Fruit fly (Drosophila melanogaster) ovary, adult (tissue): ENCODE measurements around the gene HIP.
A peak's percentile ranks its signal among the peaks of the same experiment; 100 is the strongest.
"Not testable (repeated sequence)": the region's sequence is repeated elsewhere in the genome, so short reads cannot be mapped to it uniquely, and the experiment has no call there.

Experiments used
- CG17801 ChIP-seq: fragments of 200-800 bp; optimal IDR thresholded peaks from 2 replicates; lab custom pipeline; 2019; ENCODE audit warnings: missing biosample characterization, mild to moderate bottlenecking, missing genetic modification characterization, moderate library complexity; ENCODE audit not compliant: partially characterized antibody

The HIP gene

DNA sequence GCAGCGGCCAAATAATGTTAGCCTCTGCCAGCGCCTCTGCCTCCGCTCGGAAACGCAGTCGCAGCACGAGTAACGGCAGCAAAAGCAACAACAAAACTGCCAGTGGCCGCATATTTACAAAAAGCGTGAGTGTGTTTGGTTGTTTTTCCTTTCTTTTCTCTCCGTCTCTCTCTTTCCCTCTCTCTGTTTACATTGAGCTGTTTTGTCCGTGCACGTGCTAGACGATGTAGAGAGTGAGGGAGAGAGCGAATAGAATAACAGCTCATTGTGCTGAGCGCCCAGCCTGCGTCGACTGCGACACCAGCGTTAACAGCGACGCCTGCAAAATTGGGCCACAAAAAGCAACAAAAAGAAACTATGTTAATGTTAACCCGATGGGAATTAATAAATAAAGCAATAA is 21.7 kb upstream of the HIP start:
- TF ChIP-seq CG17801 = peak; percentile 96

- peak; percentile 93 for TF ChIP-seq CG17801
These were observed 20.6 kb upstream of the HIP start for dm6 chrX:3778135-3778951.

- TF ChIP-seq CG17801 = no peak
These were observed 19.9 kb upstream of the HIP start for dm6 chrX:3778952-3779502.

DNA sequence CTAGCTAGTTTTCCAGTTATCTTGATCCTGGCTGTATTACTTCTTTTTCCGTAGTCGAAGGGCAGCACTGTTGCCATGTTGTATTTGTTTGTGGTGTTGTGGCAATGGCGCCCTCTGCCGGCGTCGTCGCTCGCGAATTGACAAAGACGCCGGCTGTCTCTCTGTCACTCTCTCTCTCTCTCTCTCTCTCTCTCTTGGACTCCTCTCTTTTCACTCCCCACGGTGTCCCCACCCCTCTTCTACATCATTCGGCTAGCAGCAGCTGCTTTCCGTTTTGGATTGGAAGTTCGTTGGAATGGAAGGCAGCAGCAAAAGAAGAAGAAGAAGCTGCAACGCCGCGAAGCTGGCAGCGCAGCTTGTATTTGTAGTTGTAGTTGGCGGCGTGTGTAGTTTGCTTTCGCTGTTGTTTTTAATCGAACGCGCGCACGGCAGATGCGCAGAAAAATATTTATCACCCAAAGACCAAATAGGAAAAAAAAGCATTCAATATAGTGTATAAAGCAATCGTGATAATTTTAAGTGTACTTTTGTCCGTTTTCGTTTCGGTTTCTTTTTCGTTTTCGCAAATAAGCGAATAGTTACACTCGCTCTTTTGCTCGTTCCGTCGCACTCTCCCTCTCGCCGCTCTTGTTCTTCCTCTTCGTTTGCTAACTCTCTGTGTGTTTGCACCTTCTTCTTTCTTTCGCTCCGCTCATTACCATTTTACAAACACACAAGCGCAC is 19.1 kb upstream of the HIP start:
- TF ChIP-seq CG17801 = peak; percentile 80

DNA sequence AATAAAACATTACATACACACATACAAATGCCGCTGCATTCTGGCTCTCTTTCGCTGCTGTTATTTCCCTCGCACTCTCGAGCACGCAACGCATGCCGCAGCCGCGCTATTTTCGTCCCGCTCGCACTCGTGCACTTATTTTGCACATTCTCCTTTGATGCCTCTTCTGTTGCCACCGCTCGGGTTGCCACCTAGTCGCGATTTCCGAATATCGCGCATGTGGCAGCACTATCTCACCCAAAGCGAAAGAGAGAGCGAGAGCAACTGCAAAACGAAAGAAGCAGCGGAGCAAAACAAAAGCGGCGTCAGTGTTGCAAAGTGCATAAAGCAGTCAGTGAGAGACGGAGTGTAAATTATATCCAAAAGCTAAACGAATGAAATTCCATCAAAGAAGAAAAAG is 18.1 kb upstream of the HIP start:
- peak; percentile 66 for TF ChIP-seq CG17801

DNA sequence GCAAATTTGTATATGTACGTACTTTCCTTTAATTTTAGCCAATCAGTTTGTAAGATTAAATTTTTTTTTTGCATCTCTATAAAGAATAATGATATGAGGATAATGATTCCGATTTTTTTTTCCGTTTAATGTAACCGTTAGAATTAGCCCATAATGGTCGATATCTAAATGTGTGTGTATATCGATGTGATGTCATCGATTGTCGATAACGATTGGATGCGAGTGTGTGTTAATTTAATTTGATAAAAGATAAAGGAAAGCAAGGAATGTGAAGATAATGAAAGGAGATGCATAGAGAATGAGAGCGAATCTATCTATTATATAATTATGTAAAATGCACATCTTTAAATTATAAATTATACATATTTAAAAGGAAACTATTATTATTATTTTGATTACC is 10.5 kb upstream of the HIP start:
- TF ChIP-seq CG17801 = no peak

DNA sequence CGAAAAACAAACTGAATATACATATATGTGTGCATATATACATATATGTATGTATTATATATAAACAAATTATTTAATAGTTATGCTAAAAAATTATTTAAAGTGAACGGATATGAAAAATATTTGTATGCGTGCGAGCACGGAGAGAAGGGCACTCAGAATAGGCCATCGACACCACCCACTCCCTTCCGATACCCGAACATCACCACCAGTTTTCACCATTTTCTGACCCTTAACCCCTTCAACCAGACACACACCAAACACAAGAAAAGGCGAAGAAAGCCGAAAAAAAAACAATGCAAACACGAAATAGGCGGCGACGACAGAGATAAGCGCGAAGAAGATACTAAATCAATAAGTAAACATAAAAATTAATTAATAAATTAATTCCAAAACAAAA is 9.7 kb upstream of the HIP start:
- no peak for TF ChIP-seq CG17801

DNA sequence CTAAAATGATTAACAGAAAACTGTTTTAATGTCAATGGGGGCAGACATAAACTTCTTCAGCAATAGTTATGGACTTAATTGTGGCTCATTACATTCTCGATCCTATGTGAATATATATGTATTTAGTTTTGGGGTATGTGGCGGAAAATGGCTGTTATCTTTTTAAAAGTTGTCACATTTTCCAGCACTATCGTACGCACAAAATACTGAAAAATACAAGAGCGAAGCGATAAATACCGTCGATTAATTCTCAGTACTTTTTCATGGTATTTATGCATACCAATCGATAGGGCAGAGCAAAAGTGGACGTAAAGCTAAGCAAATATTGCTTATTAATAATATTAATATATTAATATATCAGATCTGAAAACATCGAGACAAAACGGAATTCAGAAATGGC is 9.2 kb upstream of the HIP start, which contains the start of gene HIP-R:
Gene HIP-R, plus strand, starts transcription at position 201 of the 400 bp plus-strand sequence.
- not testable (repeated sequence) for TF ChIP-seq CG17801

- not testable (repeated sequence) for TF ChIP-seq CG17801
These were observed 6.0 kb upstream of the HIP start, which contains the start of gene Crg-1 for dm6 chrX:3792923-3793322. TSS of gene Crg-1 (plus strand) at chrX:3793223.

DNA sequence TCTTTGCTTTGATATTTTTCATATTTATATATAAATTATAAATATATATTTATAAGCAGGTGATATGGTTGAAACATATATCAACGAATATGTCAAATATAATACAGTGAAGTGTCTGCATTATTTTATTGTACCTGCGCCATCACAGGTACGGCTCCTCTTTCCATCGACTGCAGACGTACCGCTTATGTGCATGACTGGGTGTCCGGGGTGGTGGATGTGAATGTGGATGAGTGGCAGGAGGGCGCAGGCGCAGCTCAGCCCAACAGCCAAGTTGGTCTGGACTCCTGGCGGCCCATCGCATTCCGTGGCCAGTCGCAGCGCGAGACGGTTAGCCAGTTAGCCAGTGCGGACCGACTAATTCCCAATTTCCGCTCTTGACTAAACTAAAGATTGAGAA is 3.1 kb downstream of the HIP start, which contains the start of gene fd3F:
Gene fd3F, plus strand, starts transcription at position 301 of the 400 bp plus-strand sequence.
- not testable (repeated sequence) for TF ChIP-seq CG17801

DNA sequence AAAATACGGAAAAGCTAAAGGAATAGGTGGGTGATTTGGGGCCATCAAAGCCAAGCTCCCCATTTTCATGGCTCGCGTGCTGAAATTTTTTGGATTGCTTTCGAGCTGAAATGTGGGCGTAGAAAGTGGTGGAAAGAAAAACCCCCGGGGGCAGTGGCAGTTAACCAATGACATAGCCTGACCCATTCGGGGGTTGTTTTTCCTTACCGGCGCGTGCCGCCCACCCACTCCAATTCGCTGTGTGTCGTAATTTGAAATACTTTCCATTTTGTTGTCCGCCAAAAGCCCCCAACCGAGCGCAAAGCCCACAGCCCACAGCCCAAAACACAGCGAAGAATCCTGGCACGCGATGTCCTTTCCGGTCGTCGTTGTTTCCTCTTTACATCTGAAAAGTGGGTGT is 9.5 kb downstream of the HIP start:
- TF ChIP-seq CG17801 = no peak

dm6 chrX:3809085-3809484 is 10.1 kb downstream of the HIP start:
- no peak for TF ChIP-seq CG17801

DNA sequence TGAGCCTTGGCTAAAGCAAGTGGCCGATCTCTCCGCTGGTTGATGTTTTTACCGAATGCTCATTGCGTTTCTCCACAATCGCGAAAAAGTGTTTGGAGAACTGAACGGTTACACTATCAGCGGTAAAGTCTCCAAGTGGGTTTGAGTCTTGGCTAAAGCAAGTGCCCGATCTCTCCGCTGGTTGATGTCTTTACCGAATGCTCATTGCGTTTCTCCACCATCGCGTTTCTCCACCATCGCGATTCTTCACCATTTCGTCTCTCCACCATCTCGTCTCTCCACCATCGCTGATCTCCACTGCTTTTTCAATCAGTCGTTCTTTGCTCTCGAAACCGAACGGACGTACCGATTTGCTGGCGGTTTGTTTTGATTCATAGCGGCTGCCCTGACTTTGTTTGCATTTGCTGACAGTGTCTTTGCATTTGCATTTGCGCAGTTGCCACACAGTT is 12.4 kb downstream of the HIP start, which contains the start of gene ec:
Gene ec, plus strand, starts transcription at position 359 of the 449 bp plus-strand sequence.
- TF ChIP-seq CG17801 = no peak

- no peak for TF ChIP-seq CG17801
These were observed 16.7 kb downstream of the HIP start for dm6 chrX:3815663-3816062.

DNA sequence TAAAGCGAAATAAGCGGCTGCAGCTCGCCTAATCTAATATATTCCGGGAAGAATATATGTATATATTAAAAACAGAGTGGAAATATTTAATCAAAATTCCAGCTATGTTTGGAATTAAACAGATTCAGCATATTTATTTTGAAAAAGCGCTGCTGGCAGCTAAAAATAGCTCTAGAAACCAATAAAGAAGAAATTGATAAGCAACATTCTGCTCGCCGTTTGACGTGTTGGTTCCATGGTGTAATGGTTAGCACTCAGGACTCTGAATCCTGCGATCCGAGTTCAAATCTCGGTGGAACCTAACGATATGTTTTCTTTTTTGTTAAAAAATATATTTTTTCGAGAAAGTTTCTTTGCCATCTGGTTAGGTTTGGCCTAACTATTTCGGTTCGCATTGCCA is 20.5 kb downstream of the HIP start:
- TF ChIP-seq CG17801 = no peak

dm6 chrX:3825069-3825468 is 26.1 kb downstream of the HIP start:
- TF ChIP-seq CG17801 = no peak

dm6 chrX:3827897-3828296 is 28.9 kb downstream of the HIP start, which contains the start of gene CG2901:
TSS of gene CG2901 (plus strand) at chrX:3828197.
- TF ChIP-seq CG17801 = no peak
